Worm (Caenorhabditis elegans) whole organism, mixed stage, embryonic: ENCODE measurements around the gene Y32H12A.6.

Experiments used
- blmp-1 ChIP-seq: fragments of 150-350 bp; optimal IDR thresholded peaks from 2 replicates; lab custom pipeline; 2014; ENCODE audit warnings: missing biosample characterization, missing genetic modification characterization
- ceh-39 ChIP-seq: fragments of 150-350 bp; optimal IDR thresholded peaks from 2 replicates; lab custom pipeline; 2014; ENCODE audit warnings: missing biosample characterization, missing genetic modification characterization
- ceh-43 ChIP-seq: fragments of 200-800 bp; sonication (Bioruptor generic); optimal IDR thresholded peaks from 2 replicates; lab custom pipeline; 2018; ENCODE audit warnings: mild to moderate bottlenecking, missing genetic modification characterization, moderate library complexity, missing compliant biosample characterization
- ceh-83 ChIP-seq: fragments of 200-800 bp; sonication (Bioruptor generic); optimal IDR thresholded peaks from 2 replicates; lab custom pipeline; 2018; ENCODE audit warnings: mild to moderate bottlenecking, missing genetic modification characterization, missing compliant biosample characterization
- ces-1 ChIP-seq: fragments of 150-350 bp; optimal IDR thresholded peaks from 2 replicates; lab custom pipeline; 2014; ENCODE audit warnings: missing biosample characterization, missing genetic modification reagents, missing genetic modification characterization
- cnd-1 ChIP-seq: fragments of 200-800 bp; sonication (Bioruptor generic); optimal IDR thresholded peaks from 2 replicates; lab custom pipeline; 2018; ENCODE audit warnings: mild to moderate bottlenecking, missing genetic modification characterization, missing compliant biosample characterization
- drap-1 ChIP-seq: fragments of 200-800 bp; sonication (Bioruptor generic); optimal IDR thresholded peaks from 3 replicates; lab custom pipeline; 2018; ENCODE audit warnings: mild to moderate bottlenecking, missing genetic modification characterization, missing compliant biosample characterization
- elt-1 ChIP-seq: sonication (generic microtip); optimal IDR thresholded peaks from 2 replicates; lab custom pipeline; 2017; ENCODE audit warnings: missing genetic modification characterization, mild to moderate bottlenecking, missing compliant biosample characterization, antibody characterized with exemption, moderate library complexity, borderline replicate concordance; ENCODE audit not compliant: insufficient read depth
- elt-3 ChIP-seq: fragments of 150-350 bp; optimal IDR thresholded peaks from 2 replicates; lab custom pipeline; 2014; ENCODE audit warnings: missing biosample characterization, missing genetic modification characterization
- flh-1 ChIP-seq: fragments of 200-800 bp; sonication (Bioruptor generic); optimal IDR thresholded peaks from 2 replicates; lab custom pipeline; 2018; ENCODE audit warnings: mild to moderate bottlenecking, missing genetic modification characterization, moderate library complexity, missing compliant biosample characterization
- ham-2 ChIP-seq: fragments of 200-800 bp; sonication (Bioruptor generic); optimal IDR thresholded peaks from 2 replicates; lab custom pipeline; 2018; ENCODE audit warnings: mild to moderate bottlenecking, missing genetic modification characterization, missing compliant biosample characterization
- hlh-1 ChIP-seq: fragments of 150-350 bp; optimal IDR thresholded peaks from 2 replicates; lab custom pipeline; 2014; ENCODE audit warnings: missing biosample characterization, missing genetic modification reagents, missing genetic modification characterization
- lin-13 ChIP-seq: fragments of 150-350 bp; optimal IDR thresholded peaks from 2 replicates; lab custom pipeline; 2014; ENCODE audit warnings: missing biosample characterization, missing genetic modification characterization
- lsy-2 ChIP-seq: fragments of 150-350 bp; optimal IDR thresholded peaks from 2 replicates; lab custom pipeline; 2014; ENCODE audit warnings: missing biosample characterization, missing genetic modification characterization
- mab-5 ChIP-seq: fragments of 150-350 bp; optimal IDR thresholded peaks from 2 replicates; lab custom pipeline; 2014; ENCODE audit warnings: missing biosample characterization, missing genetic modification characterization
- mep-1 ChIP-seq: fragments of 150-350 bp; optimal IDR thresholded peaks from 2 replicates; lab custom pipeline; 2017; ENCODE audit warnings: missing biosample characterization, missing genetic modification reagents, missing genetic modification characterization, inconsistent platforms
- mls-2 ChIP-seq: sonication (generic microtip); optimal IDR thresholded peaks from 2 replicates; lab custom pipeline; 2016; ENCODE audit warnings: mild to moderate bottlenecking, missing genetic modification characterization, moderate library complexity, missing compliant biosample characterization
- nhr-12 ChIP-seq: fragments of 150-350 bp; optimal IDR thresholded peaks from 2 replicates; lab custom pipeline; 2014; ENCODE audit warnings: missing biosample characterization, missing genetic modification characterization
- nhr-2 ChIP-seq: fragments of 150-350 bp; optimal IDR thresholded peaks from 2 replicates; lab custom pipeline; 2014; ENCODE audit warnings: missing biosample characterization, missing genetic modification characterization
- nhr-237 ChIP-seq: fragments of 150-350 bp; optimal IDR thresholded peaks from 2 replicates; lab custom pipeline; 2014; ENCODE audit warnings: missing biosample characterization, missing genetic modification characterization
- pha-4 ChIP-seq: fragments of 150-350 bp; optimal IDR thresholded peaks from 2 replicates; lab custom pipeline; 2018; ENCODE audit warnings: missing biosample characterization, missing genetic modification reagents, missing genetic modification characterization
- sem-2 ChIP-seq: fragments of 200-800 bp; sonication (Bioruptor generic); optimal IDR thresholded peaks from 2 replicates; lab custom pipeline; 2018; ENCODE audit warnings: mild to moderate bottlenecking, missing genetic modification characterization, missing compliant biosample characterization
- snpc-4 ChIP-seq: fragments of 150-350 bp; optimal IDR thresholded peaks from 2 replicates; lab custom pipeline; 2014; ENCODE audit warnings: missing biosample characterization, missing genetic modification characterization
- sptf-1 ChIP-seq: sonication (generic microtip); optimal IDR thresholded peaks from 2 replicates; lab custom pipeline; 2017; ENCODE audit warnings: mild to moderate bottlenecking, missing genetic modification characterization, moderate library complexity, missing compliant biosample characterization
- tbx-8 ChIP-seq: fragments of 200-800 bp; sonication (Bioruptor generic); optimal IDR thresholded peaks from 2 replicates; lab custom pipeline; 2018; ENCODE audit warnings: mild to moderate bottlenecking, missing genetic modification characterization, moderate library complexity, missing compliant biosample characterization
- unc-39 ChIP-seq: fragments of 150-350 bp; optimal IDR thresholded peaks from 2 replicates; lab custom pipeline; 2014; ENCODE audit warnings: missing biosample characterization, missing genetic modification characterization
- unc-62 ChIP-seq: fragments of 150-350 bp; optimal IDR thresholded peaks from 2 replicates; lab custom pipeline; 2014; ENCODE audit warnings: missing biosample characterization, missing genetic modification reagents, missing genetic modification characterization
- ztf-11 ChIP-seq: fragments of 150-350 bp; optimal IDR thresholded peaks from 2 replicates; lab custom pipeline; 2014; ENCODE audit warnings: missing biosample characterization, missing genetic modification characterization

The Y32H12A.6 gene

ce11 chrIII:5373715-5374114 is 8.3 kb downstream of the Y32H12A.6 start:
- TF ChIP-seq snpc-4 (tag; lab: Kevin White, UChicago): no peak
- peak; percentile 6 for TF ChIP-seq ces-1 (GFP tag; lab: Kevin White, UChicago)

ce11 chrIII:5372884-5373283 is 9.1 kb downstream of the Y32H12A.6 start:
- TF ChIP-seq snpc-4 (tag; lab: Kevin White, UChicago) (no peak), flh-1 (GFP tag; lab: Kevin White, UChicago) (no peak), tbx-8 (GFP tag; lab: Kevin White, UChicago) (no peak), lsy-2 (tag; lab: Kevin White, UChicago) (no peak), nhr-237 (no peak), mls-2 (tag; lab: Kevin White, UChicago) (no peak)
- TF ChIP-seq, all 35 proteins: peak for 0

ce11 chrIII:5371226-5371926 is 10.6 kb downstream of the Y32H12A.6 start, which contains the start of gene szy-2:
Gene szy-2 (minus strand): TSS chrIII:5371276.
- TF ChIP-seq ztf-11 (tag; lab: Kevin White, UChicago) (no peak), tbx-8 (GFP tag; lab: Kevin White, UChicago) (no peak), lsy-2 (tag; lab: Kevin White, UChicago) (no peak)

- no peak for TF ChIP-seq elt-1 (tag; lab: Kevin White, UChicago)
- TF ChIP-seq nhr-12 (tag; lab: Kevin White, UChicago): no peak
- no peak for TF ChIP-seq nhr-237
- no peak for TF ChIP-seq lin-13
- TF ChIP-seq sem-2: no peak
- TF ChIP-seq blmp-1 (tag; lab: Kevin White, UChicago): no peak
- TF ChIP-seq elt-3 (tag; lab: Kevin White, UChicago): no peak
- no peak for TF ChIP-seq lsy-2 (tag; lab: Kevin White, UChicago)
- TF ChIP-seq nhr-2 (tag; lab: Kevin White, UChicago): no peak
- TF ChIP-seq unc-62: no peak
- TF ChIP-seq, all 35 proteins: peak for 0
Measured at ce11 chrIII:5367995-5368899, 13.7 kb downstream of the Y32H12A.6 start, which contains the start of gene dhs-9. Gene dhs-9 (minus strand): TSS chrIII:5368045.

ce11 chrIII:5361909-5362308 is 20.1 kb downstream of the Y32H12A.6 start, which contains the start of gene Y32H12A.1:
Gene Y32H12A.1 (plus strand): TSS chrIII:5362209.
- TF ChIP-seq nhr-2 (tag; lab: Kevin White, UChicago): no peak
- no peak for TF ChIP-seq ceh-43 (GFP tag; lab: Kevin White, UChicago)
- no peak for TF ChIP-seq hlh-1 (tag; lab: Kevin White, UChicago)
- no peak for TF ChIP-seq mep-1 (tag; lab: Kevin White, UChicago)
- no peak for TF ChIP-seq nhr-12 (tag; lab: Kevin White, UChicago)
- TF ChIP-seq pha-4 (tag; lab: Kevin White, UChicago): no peak
- TF ChIP-seq drap-1 (GFP tag; lab: Kevin White, UChicago): no peak
- TF ChIP-seq tbx-8 (GFP tag; lab: Kevin White, UChicago): no peak
- TF ChIP-seq unc-62: no peak
- TF ChIP-seq snpc-4 (tag; lab: Kevin White, UChicago): no peak
- TF ChIP-seq elt-3 (tag; lab: Kevin White, UChicago): no peak
- TF ChIP-seq ceh-83: no peak
- no peak for TF ChIP-seq mab-5
- no peak for TF ChIP-seq mls-2 (tag; lab: Kevin White, UChicago)
- TF ChIP-seq ham-2 (GFP tag; lab: Kevin White, UChicago): no peak
- no peak for TF ChIP-seq unc-39 (tag; lab: Kevin White, UChicago)
- TF ChIP-seq sptf-1 (tag; lab: Kevin White, UChicago): no peak
- no peak for TF ChIP-seq ceh-39 (tag; lab: Kevin White, UChicago)
- TF ChIP-seq cnd-1 (tag; lab: Kevin White, UChicago): no peak
